Worm (Caenorhabditis elegans) whole organism, young adult: ENCODE data around the gene ama-1.

ENCODE experiments used
- T26A5.8 ChIP-seq: sonication (generic microtip); optimal IDR thresholded peaks from 2 replicates; lab custom pipeline; 2016; ENCODE audit warnings: missing genetic modification characterization, missing compliant biosample characterization
- egl-18 ChIP-seq: fragments of 200-800 bp; sonication (Bioruptor generic); IDR thresholded peaks from 2 replicates; pipeline ENCODE4 v1.3.6; 2022; ENCODE audit warnings: missing genetic modification reagents, missing genetic modification characterization, missing compliant biosample characterization
- egrh-3 ChIP-seq: fragments of 200-800 bp; sonication (Bioruptor generic); IDR thresholded peaks from 2 replicates; pipeline ENCODE4 v1.3.6; 2022; ENCODE audit warnings: missing genetic modification reagents, missing genetic modification characterization, missing compliant biosample characterization
- sptf-2 ChIP-seq: fragments of 200-800 bp; sonication (Bioruptor generic); optimal IDR thresholded peaks from 2 replicates; lab custom pipeline; 2018; ENCODE audit warnings: mild to moderate bottlenecking, missing genetic modification characterization, missing compliant biosample characterization
- ztf-22 ChIP-seq: fragments of 200-800 bp; sonication (Bioruptor generic); optimal IDR thresholded peaks from 2 replicates; lab custom pipeline; 2018; ENCODE audit warnings: mild to moderate bottlenecking, missing genetic modification characterization, moderate library complexity, missing compliant biosample characterization

DNA sequence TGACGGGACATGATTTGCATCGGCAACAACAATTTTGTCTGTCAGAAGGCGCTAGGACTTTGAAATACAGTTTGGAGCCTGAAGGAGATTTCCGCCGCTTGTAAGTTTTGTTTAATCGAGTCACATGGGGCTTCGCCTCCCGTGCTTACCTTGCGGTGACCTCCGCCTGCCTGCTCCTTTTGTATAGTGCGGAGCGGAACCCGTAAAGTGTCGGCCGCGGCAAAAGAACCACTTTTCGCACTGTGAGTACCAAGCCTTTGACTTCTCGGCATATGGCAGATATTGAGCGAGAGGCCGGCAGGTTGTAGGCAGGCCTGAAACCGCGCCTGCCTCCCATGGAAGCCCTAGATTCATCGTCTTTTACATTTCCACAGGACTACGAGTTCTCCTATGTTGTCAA, 18.1 kb downstream of the ama-1 start:
- TF ChIP-seq ztf-22 (no peak), egrh-3 (GFP tag; lab: Robert Waterston, UW) (no peak), egl-18 (GFP tag; lab: Robert Waterston, UW) (no peak), sptf-2 (GFP tag; lab: Kevin White, UChicago) (no peak), T26A5.8 (tag; lab: Kevin White, UChicago) (no peak)
